Worm (Caenorhabditis elegans) whole organism, late embryonic: ENCODE measurements around the gene osm-11.

Source experiments
- K09A11.1 ChIP-seq: sonication (generic microtip); optimal IDR thresholded peaks from 2 replicates; lab custom pipeline; 2017; ENCODE audit warnings: antibody characterized with exemption, mild to moderate bottlenecking, missing genetic modification characterization, missing compliant biosample characterization; ENCODE audit not compliant: insufficient read depth
- T23F11.4 ChIP-seq: fragments of 200-800 bp; sonication (Bioruptor generic); optimal IDR thresholded peaks from 2 replicates; lab custom pipeline; 2018; ENCODE audit warnings: mild to moderate bottlenecking, missing genetic modification characterization, missing compliant biosample characterization
- ceh-14 ChIP-seq: sonication (generic microtip); optimal IDR thresholded peaks from 2 replicates; lab custom pipeline; 2016; ENCODE audit warnings: missing genotype, missing genetic modification characterization, missing compliant biosample characterization
- ceh-30 ChIP-seq: fragments of 150-350 bp; optimal IDR thresholded peaks from 2 replicates; lab custom pipeline; 2014; ENCODE audit warnings: missing biosample characterization, missing genetic modification characterization
- ceh-6 ChIP-seq: fragments of 200-800 bp; sonication (Bioruptor generic); optimal IDR thresholded peaks from 2 replicates; lab custom pipeline; 2018; ENCODE audit warnings: mild to moderate bottlenecking, missing genetic modification characterization, missing compliant biosample characterization
- ceh-9 ChIP-seq: sonication (generic microtip); optimal IDR thresholded peaks from 2 replicates; lab custom pipeline; 2016; ENCODE audit warnings: mild to moderate bottlenecking, missing genetic modification characterization, inconsistent platforms, missing compliant biosample characterization
- dmd-4 ChIP-seq: sonication (generic microtip); optimal IDR thresholded peaks from 2 replicates; lab custom pipeline; 2016; ENCODE audit warnings: borderline replicate concordance, missing genetic modification characterization, missing compliant biosample characterization
- dve-1 ChIP-seq: sonication (generic microtip); optimal IDR thresholded peaks from 2 replicates; lab custom pipeline; 2017; ENCODE audit warnings: antibody characterized with exemption, mild to moderate bottlenecking, missing genetic modification characterization, missing compliant biosample characterization
- elt-2 ChIP-seq: sonication (generic microtip); optimal IDR thresholded peaks from 2 replicates; lab custom pipeline; 2016; ENCODE audit warnings: missing genetic modification reagents, missing genetic modification characterization, missing compliant biosample characterization
- elt-4 ChIP-seq: sonication (generic microtip); optimal IDR thresholded peaks from 2 replicates; lab custom pipeline; 2016; ENCODE audit warnings: missing genetic modification characterization, missing compliant biosample characterization
- ets-4 ChIP-seq: sonication (generic microtip); optimal IDR thresholded peaks from 2 replicates; lab custom pipeline; 2016; ENCODE audit warnings: missing genetic modification characterization, missing compliant biosample characterization
- eyg-1 ChIP-seq: sonication (generic microtip); optimal IDR thresholded peaks from 2 replicates; lab custom pipeline; 2016; ENCODE audit warnings: missing genotype, missing genetic modification characterization, missing compliant biosample characterization
- gmeb-2 ChIP-seq: sonication (generic microtip); optimal IDR thresholded peaks from 2 replicates; lab custom pipeline; 2016; ENCODE audit warnings: missing genetic modification characterization, inconsistent platforms, missing compliant biosample characterization
- hlh-6 ChIP-seq: sonication (generic microtip); optimal IDR thresholded peaks from 2 replicates; lab custom pipeline; 2016; ENCODE audit warnings: missing genotype, missing genetic modification characterization, missing compliant biosample characterization
- hlh-8 ChIP-seq: sonication (generic microtip); optimal IDR thresholded peaks from 2 replicates; lab custom pipeline; 2016; ENCODE audit warnings: missing genotype, missing genetic modification characterization, missing compliant biosample characterization
- lin-11 ChIP-seq: fragments of 200-800 bp; sonication (Bioruptor generic); optimal IDR thresholded peaks from 2 replicates; lab custom pipeline; 2018; ENCODE audit warnings: mild to moderate bottlenecking, missing genetic modification characterization, missing compliant biosample characterization
- nfya-1 ChIP-seq: sonication (generic microtip); optimal IDR thresholded peaks from 2 replicates; lab custom pipeline; 2017; ENCODE audit warnings: missing genetic modification characterization, mild to moderate bottlenecking, missing compliant biosample characterization, antibody characterized with exemption, moderate library complexity
- npax-4 ChIP-seq: sonication (generic microtip); optimal IDR thresholded peaks from 2 replicates; lab custom pipeline; 2016; ENCODE audit warnings: missing genetic modification characterization, missing compliant biosample characterization
- pax-1 ChIP-seq: fragments of 150-350 bp; optimal IDR thresholded peaks from 2 replicates; lab custom pipeline; 2014; ENCODE audit warnings: missing biosample characterization, missing genetic modification characterization
- pqm-1 ChIP-seq: sonication (generic microtip); optimal IDR thresholded peaks from 2 replicates; lab custom pipeline; 2016; ENCODE audit warnings: missing genetic modification characterization, missing compliant biosample characterization
- sox-2 ChIP-seq: fragments of 200-800 bp; sonication (Bioruptor generic); IDR thresholded peaks from 2 replicates; pipeline ENCODE4 v1.3.6; 2022; ENCODE audit warnings: missing genetic modification reagents, missing genetic modification characterization, missing compliant biosample characterization
- syd-9 ChIP-seq: sonication (generic microtip); optimal IDR thresholded peaks from 2 replicates; lab custom pipeline; 2016; ENCODE audit warnings: mild to moderate bottlenecking, missing genetic modification characterization, moderate library complexity, missing compliant biosample characterization
- tbx-2 ChIP-seq: sonication (generic microtip); optimal IDR thresholded peaks from 2 replicates; lab custom pipeline; 2016; ENCODE audit warnings: missing genetic modification characterization, missing compliant biosample characterization
- unc-3 ChIP-seq, 2 experiments: fragments of 200-800 bp in 1 of 2; sonication (Bioruptor generic) in 1 of 2; sonication (generic microtip) in 1 of 2; conservative IDR thresholded peaks in 1 of 2; optimal IDR thresholded peaks in 1 of 2; 2 replicates each; pipeline versions ENCODE4 v1.3.6 to Lab custom; 2016 to 2022; ENCODE audit warnings: missing compliant biosample characterization in 2 of 2, missing genetic modification characterization in 2 of 2, missing genetic modification reagents in 1 of 2

The osm-11 gene

ce11 chrX:17375877-17376276, 45.5 kb downstream of the osm-11 start:
- no peak for TF ChIP-seq dve-1
- peak; percentile 31 for TF ChIP-seq elt-2
- TF ChIP-seq hlh-8 (tag; lab: Kevin White, UChicago), result no peak
- no peak for TF ChIP-seq gmeb-2 (tag; lab: Kevin White, UChicago)
- no peak for TF ChIP-seq tbx-2

DNA sequence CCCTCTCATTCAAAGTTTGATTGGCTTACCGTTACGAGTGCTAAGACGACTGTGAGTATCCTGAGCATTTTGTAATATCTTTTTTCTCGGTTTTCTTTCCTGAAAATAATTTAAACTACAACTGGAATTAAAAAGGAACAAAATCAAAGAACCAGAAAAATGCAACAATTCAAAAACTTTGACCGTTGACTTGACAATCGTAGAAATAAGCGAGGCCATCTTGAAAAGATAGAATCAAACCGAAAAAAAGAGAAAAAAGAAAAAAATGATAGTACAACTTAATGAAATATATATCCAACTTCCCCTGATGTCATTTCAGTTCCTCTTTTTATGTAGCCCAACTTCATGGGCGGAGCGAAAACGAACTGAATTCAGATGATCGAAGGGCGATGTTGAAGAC, 46.8 kb downstream of the osm-11 start, which contains the start of gene F10D7.3:
F10D7.3 (minus strand) TSS at position 101 of the 400 bp plus-strand sequence.
- TF ChIP-seq nfya-1 (tag; lab: Kevin White, UChicago), result no peak
- TF ChIP-seq lin-11, result no peak
- TF ChIP-seq ceh-6 (GFP tag; lab: Kevin White, UChicago), result no peak
- TF ChIP-seq syd-9 (tag; lab: Kevin White, UChicago), result no peak
- no peak for TF ChIP-seq ceh-9 (tag; lab: Kevin White, UChicago)
- no peak for TF ChIP-seq pax-1 (tag; lab: Kevin White, UChicago)
- no peak for TF ChIP-seq ets-4
- no peak for TF ChIP-seq eyg-1
- no peak for TF ChIP-seq elt-4 (tag; lab: Kevin White, UChicago)
- no peak for TF ChIP-seq npax-4 (tag; lab: Kevin White, UChicago)
- no peak for TF ChIP-seq dmd-4 (tag; lab: Kevin White, UChicago)
- no peak for TF ChIP-seq hlh-6 (tag; lab: Kevin White, UChicago)
- no peak for TF ChIP-seq unc-3 (GFP tag; conservative IDR thresholded peaks at IDR 0.05; lab: Robert Waterston, UW)
- no peak for TF ChIP-seq unc-3 (tag; optimal IDR thresholded peaks at IDR 0.05; lab: Kevin White, UChicago)
- TF ChIP-seq pqm-1, result no peak
- TF ChIP-seq K09A11.1 (tag; lab: Kevin White, UChicago), result no peak
- no peak for TF ChIP-seq hlh-8 (tag; lab: Kevin White, UChicago)
- TF ChIP-seq ceh-14 (tag; lab: Kevin White, UChicago), result no peak
- TF ChIP-seq sox-2 (GFP tag; lab: Robert Waterston, UW), result no peak
- TF ChIP-seq tbx-2, result no peak

DNA sequence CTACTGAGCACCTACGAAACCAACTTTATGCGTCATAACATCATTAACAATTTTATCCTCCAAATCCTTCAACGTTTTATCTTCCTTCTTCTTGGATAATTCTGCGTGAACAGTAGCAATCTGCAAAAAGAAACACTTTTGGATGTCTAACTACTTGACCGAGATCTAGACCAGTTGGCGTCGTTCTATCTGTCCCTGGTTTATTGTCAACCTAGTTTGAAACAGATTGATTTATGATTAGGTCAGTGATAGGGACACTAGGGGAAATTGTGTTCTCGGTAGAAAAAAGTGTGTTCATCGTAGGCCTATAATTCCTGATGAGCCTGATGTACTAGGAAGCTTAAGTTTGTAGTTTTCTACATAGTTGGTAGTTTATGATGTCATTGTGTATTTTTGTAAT, 47.4 kb downstream of the osm-11 start:
- TF ChIP-seq ceh-30 (no peak), T23F11.4 (GFP tag; lab: Kevin White, UChicago) (no peak)
